Worm (Caenorhabditis elegans) whole organism, L1 larva: Measurements from ENCODE around the gene nucl-1.

Experiments
- C04F5.9 ChIP-seq: sonication (generic microtip); optimal IDR thresholded peaks from 2 replicates; lab custom pipeline; 2016; ENCODE audit warnings: missing genetic modification characterization, missing compliant biosample characterization
- C16A3.4 ChIP-seq: fragments of 150-350 bp; optimal IDR thresholded peaks from 2 replicates; lab custom pipeline; 2014; ENCODE audit warnings: missing biosample characterization, missing genetic modification characterization
- C34B4.2 ChIP-seq: sonication (generic microtip); optimal IDR thresholded peaks from 2 replicates; lab custom pipeline; 2017; ENCODE audit warnings: mild to moderate bottlenecking, missing genetic modification characterization, missing compliant biosample characterization
- blmp-1 ChIP-seq: fragments of 150-350 bp; optimal IDR thresholded peaks from 2 replicates; lab custom pipeline; 2014; ENCODE audit warnings: missing biosample characterization, missing genetic modification characterization
- ceh-82 ChIP-seq, 3 experiments: fragments of 150-350 bp in 1 of 3; sonication (generic microtip) in 2 of 3; optimal IDR thresholded peaks; 2 replicates each; lab custom pipeline; 2014 to 2017; ENCODE audit warnings: missing biosample characterization in 3 of 3, missing genetic modification characterization in 3 of 3
- ceh-90 ChIP-seq: sonication (generic microtip); optimal IDR thresholded peaks from 2 replicates; lab custom pipeline; 2016; ENCODE audit warnings: missing genetic modification characterization, missing compliant biosample characterization
- dpl-1 ChIP-seq, 3 experiments: fragments of 150-350 bp in 2 of 3; sonication (generic microtip) in 1 of 3; optimal IDR thresholded peaks; 2 replicates each; lab custom pipeline; 2014 to 2017; ENCODE audit warnings: missing biosample characterization in 3 of 3, missing genetic modification characterization in 3 of 3, missing genetic modification reagents in 3 of 3
- efl-1 ChIP-seq, 4 experiments: fragments of 150-350 bp; optimal IDR thresholded peaks in 3 of 4; peaks in 1 of 4; 1 replicate in 1 of 4; 2 replicates in 3 of 4; lab custom pipeline; 2014; ENCODE audit warnings: missing biosample characterization in 2 of 4, missing genetic modification characterization in 2 of 4, missing genetic modification reagents in 2 of 4
- elt-2 ChIP-seq: sonication (generic microtip); optimal IDR thresholded peaks from 2 replicates; lab custom pipeline; 2016; ENCODE audit warnings: missing genetic modification characterization, mild to moderate bottlenecking, inconsistent platforms, missing compliant biosample characterization, missing genetic modification reagents
- elt-3 ChIP-seq, 6 experiments: fragments of 150-350 bp in 1 of 6; sonication (generic microtip); optimal IDR thresholded peaks; 2 replicates each; lab custom pipeline; 2017 to 2018; ENCODE audit warnings: missing biosample characterization in 6 of 6, missing genetic modification characterization in 6 of 6, inconsistent platforms in 1 of 6
- fkh-4 ChIP-seq: sonication (generic microtip); optimal IDR thresholded peaks from 2 replicates; lab custom pipeline; 2016; ENCODE audit warnings: missing compliant biosample characterization, missing genetic modification characterization, borderline replicate concordance
- grh-1 ChIP-seq: fragments of 200-800 bp; sonication (Bioruptor generic); IDR thresholded peaks from 2 replicates; pipeline ENCODE4 v1.3.6; 2022; ENCODE audit warnings: missing genetic modification reagents, missing genetic modification characterization, missing compliant biosample characterization
- irx-1 ChIP-seq: sonication (generic microtip); optimal IDR thresholded peaks from 2 replicates; lab custom pipeline; 2016; ENCODE audit warnings: missing genetic modification characterization, missing compliant biosample characterization
- isw-1 ChIP-seq: fragments of 200-800 bp; sonication (Bioruptor generic); IDR thresholded peaks from 2 replicates; pipeline ENCODE4 v1.3.6; 2022; ENCODE audit warnings: missing genetic modification characterization, missing compliant biosample characterization
- lin-13 ChIP-seq: fragments of 150-350 bp; optimal IDR thresholded peaks from 2 replicates; lab custom pipeline; 2014; ENCODE audit warnings: missing biosample characterization, missing genetic modification reagents, missing genetic modification characterization
- lin-14 ChIP-seq: fragments of 200-800 bp; sonication (Bioruptor generic); optimal IDR thresholded peaks from 2 replicates; lab custom pipeline; 2018; ENCODE audit warnings: mild to moderate bottlenecking, missing genetic modification characterization, moderate library complexity, missing compliant biosample characterization
- lin-15B ChIP-seq: fragments of 150-350 bp; sonication (generic microtip); optimal IDR thresholded peaks from 3 replicates; lab custom pipeline; 2014; ENCODE audit warnings: missing biosample characterization, missing genetic modification characterization
- lin-35 ChIP-seq, 2 experiments: fragments of 150-350 bp; optimal IDR thresholded peaks; 2 replicates each; lab custom pipeline; 2014; ENCODE audit warnings: missing biosample characterization in 2 of 2, missing genetic modification characterization in 2 of 2, missing genetic modification reagents in 2 of 2
- lin-39 ChIP-seq: fragments of 150-350 bp; optimal IDR thresholded peaks from 2 replicates; lab custom pipeline; 2014; ENCODE audit warnings: missing biosample characterization, missing genetic modification reagents, missing genetic modification characterization
- lir-3 ChIP-seq: sonication (generic microtip); optimal IDR thresholded peaks from 2 replicates; lab custom pipeline; 2016; ENCODE audit warnings: mild to moderate bottlenecking, missing genetic modification characterization, moderate library complexity, missing compliant biosample characterization; ENCODE audit not compliant: poor library complexity
- lsy-2 ChIP-seq, 2 experiments: fragments of 150-350 bp; optimal IDR thresholded peaks; 2 replicates each; lab custom pipeline; 2014; ENCODE audit warnings: missing biosample characterization in 2 of 2, missing genetic modification characterization in 2 of 2
- mdl-1 ChIP-seq, 2 experiments: fragments of 150-350 bp; optimal IDR thresholded peaks; 2 replicates each; lab custom pipeline; 2014 to 2017; ENCODE audit warnings: missing biosample characterization in 2 of 2, missing genetic modification characterization in 2 of 2, inconsistent platforms in 1 of 2
- mef-2 ChIP-seq: fragments of 150-350 bp; optimal IDR thresholded peaks from 2 replicates; lab custom pipeline; 2014; ENCODE audit warnings: missing biosample characterization, missing genetic modification characterization
- nhr-19 ChIP-seq: fragments of 200-800 bp; sonication (Bioruptor generic); conservative IDR thresholded peaks from 2 replicates; pipeline ENCODE4 v1.3.6; 2022; ENCODE audit warnings: missing genetic modification characterization, missing compliant biosample characterization
- nhr-20 ChIP-seq: sonication (generic microtip); optimal IDR thresholded peaks from 2 replicates; lab custom pipeline; 2016; ENCODE audit warnings: mild to moderate bottlenecking, missing genetic modification characterization, missing compliant biosample characterization
- nhr-71 ChIP-seq: sonication (generic microtip); optimal IDR thresholded peaks from 2 replicates; lab custom pipeline; 2016; ENCODE audit warnings: mild to moderate bottlenecking, missing genetic modification characterization, moderate library complexity, missing compliant biosample characterization
- nhr-76 ChIP-seq: sonication (generic microtip); optimal IDR thresholded peaks from 2 replicates; lab custom pipeline; 2017; ENCODE audit warnings: missing biosample characterization, missing genetic modification characterization
- nhr-77 ChIP-seq: fragments of 150-350 bp; optimal IDR thresholded peaks from 2 replicates; lab custom pipeline; 2014; ENCODE audit warnings: missing biosample characterization, missing genetic modification characterization
- nhr-85 ChIP-seq: sonication (generic microtip); peaks from one replicate; lab custom pipeline; 2016; ENCODE audit warnings: missing genetic modification characterization, inconsistent platforms, missing compliant biosample characterization
- nhr-90 ChIP-seq: sonication (generic microtip); optimal IDR thresholded peaks from 2 replicates; lab custom pipeline; 2016; ENCODE audit warnings: mild to moderate bottlenecking, missing genetic modification characterization, missing compliant biosample characterization; ENCODE audit not compliant: poor library complexity
- pax-3 ChIP-seq: fragments of 200-800 bp; sonication (Bioruptor generic); optimal IDR thresholded peaks from 2 replicates; lab custom pipeline; 2018; ENCODE audit warnings: mild to moderate bottlenecking, missing genetic modification characterization, moderate library complexity, missing compliant biosample characterization
- rnt-1 ChIP-seq: sonication (generic microtip); optimal IDR thresholded peaks from 2 replicates; lab custom pipeline; 2016; ENCODE audit warnings: mild to moderate bottlenecking, missing genetic modification characterization, moderate library complexity, missing compliant biosample characterization
- snu-23 ChIP-seq: sonication (generic microtip); optimal IDR thresholded peaks from 2 replicates; lab custom pipeline; 2016; ENCODE audit warnings: missing genetic modification characterization, missing compliant biosample characterization
- tbx-2 ChIP-seq: sonication (generic microtip); optimal IDR thresholded peaks from 2 replicates; lab custom pipeline; 2016; ENCODE audit warnings: missing genetic modification characterization, missing compliant biosample characterization
- unc-130 ChIP-seq: fragments of 150-350 bp; optimal IDR thresholded peaks from 2 replicates; lab custom pipeline; 2017; ENCODE audit warnings: missing biosample characterization, missing genetic modification characterization, inconsistent platforms
- unc-62 ChIP-seq: fragments of 150-350 bp; optimal IDR thresholded peaks from 2 replicates; lab custom pipeline; 2014; ENCODE audit warnings: missing biosample characterization, missing genetic modification reagents, missing genetic modification characterization
- unc-86 ChIP-seq: sonication (generic microtip); optimal IDR thresholded peaks from 2 replicates; lab custom pipeline; 2016; ENCODE audit warnings: missing genetic modification characterization, missing compliant biosample characterization
- ztf-4 ChIP-seq: fragments of 150-350 bp; optimal IDR thresholded peaks from 2 replicates; lab custom pipeline; 2014; ENCODE audit warnings: missing biosample characterization, missing genetic modification characterization

Gene nucl-1

ce11 chrIV:8301925-8302324 is 12.6 kb upstream of the nucl-1 start:
- peak in 1 of 2 experiments; percentile 45 for TF ChIP-seq lsy-2 (tag; optimal IDR thresholded peaks at IDR 0.05; lab: Kevin White, UChicago)
- peak in 4 of 6 experiments; percentile 17 to 65 (median 36) for TF ChIP-seq elt-3 (tag; optimal IDR thresholded peaks at IDR 0.05; lab: Kevin White, UChicago)
- TF ChIP-seq ceh-82 (tag; optimal IDR thresholded peaks at IDR 0.05; lab: Kevin White, UChicago) = peak in 1 of 3 experiments; percentile 30
- peak in 2 of 3 experiments; percentile 12 to 46 for TF ChIP-seq dpl-1 (GFP tag; optimal IDR thresholded peaks at IDR 0.05; lab: Kevin White, UChicago)
- TF ChIP-seq nhr-85 (tag; lab: Kevin White, UChicago) = peak; percentile 79
- no peak for TF ChIP-seq unc-130 (tag; lab: Kevin White, UChicago)
- TF ChIP-seq nhr-71 (tag; lab: Kevin White, UChicago) = peak; percentile 47
- peak; percentile 5 to 59 for TF ChIP-seq lin-35 (GFP tag; optimal IDR thresholded peaks at IDR 0.05; lab: Kevin White, UChicago)
- no peak for TF ChIP-seq isw-1 (GFP tag; lab: Robert Waterston, UW)
- TF ChIP-seq C34B4.2 (tag; lab: Kevin White, UChicago) = no peak
- TF ChIP-seq nhr-20 = peak; percentile 66
- peak; percentile 71 for TF ChIP-seq blmp-1 (tag; lab: Kevin White, UChicago)
- TF ChIP-seq irx-1 = no peak
- peak; percentile 63 for TF ChIP-seq grh-1
- peak; percentile 16 to 51 for TF ChIP-seq efl-1 (optimal IDR thresholded peaks at IDR 0.05; lab: Kevin White, UChicago)
- peak; percentile 2 to 93 for TF ChIP-seq efl-1 (GFP tag; optimal IDR thresholded peaks at IDR 0.05 in 1 of 2; lab: Kevin White, UChicago)
- TF ChIP-seq snu-23 = peak; percentile 77
- TF ChIP-seq nhr-77 (tag; lab: Kevin White, UChicago) = peak; percentile 14
- TF ChIP-seq lin-14 (GFP tag; lab: Kevin White, UChicago) = peak; percentile 76
- 0 out of 2 replicates have a peak, but pooled peaks have one; percentile 32 for TF ChIP-seq nhr-19 (GFP tag; lab: Robert Waterston, UW)
- TF ChIP-seq fkh-4 = no peak
- peak; percentile 27 for TF ChIP-seq tbx-2
- peak; percentile 20 for TF ChIP-seq nhr-90

ce11 chrIV:8300468-8300867 is 11.1 kb upstream of the nucl-1 start, which contains the start of gene F35H10.5:
Gene F35H10.5, plus strand, starts transcription at chrIV:8300768.
- no peak for TF ChIP-seq lir-3
- no peak for TF ChIP-seq lin-39
- no peak for TF ChIP-seq efl-1 (optimal IDR thresholded peaks at IDR 0.05; lab: Kevin White, UChicago)
- TF ChIP-seq efl-1 (GFP tag; optimal IDR thresholded peaks at IDR 0.05 in 1 of 2; lab: Kevin White, UChicago) = peak in 1 of 2 experiments; percentile 73
- TF ChIP-seq pax-3 = no peak

- no peak for TF ChIP-seq nhr-76 (tag; lab: Kevin White, UChicago)
- no peak for TF ChIP-seq mef-2 (tag; lab: Kevin White, UChicago)
- no peak for TF ChIP-seq ceh-90 (tag; lab: Kevin White, UChicago)
- no peak for TF ChIP-seq C04F5.9 (tag; lab: Kevin White, UChicago)
- TF ChIP-seq rnt-1 (tag; lab: Kevin White, UChicago) = no peak
- no peak for TF ChIP-seq C16A3.4
- no peak for TF ChIP-seq mdl-1 (tag; optimal IDR thresholded peaks at IDR 0.05; lab: Kevin White, UChicago)
- no peak for TF ChIP-seq nhr-90
- no peak for TF ChIP-seq lin-14 (GFP tag; lab: Kevin White, UChicago)
- no peak for TF ChIP-seq lin-15B (tag; lab: Kevin White, UChicago)
- no peak for TF ChIP-seq lsy-2 (tag; optimal IDR thresholded peaks at IDR 0.05; lab: Kevin White, UChicago)
- TF ChIP-seq lin-13 (GFP tag; lab: Kevin White, UChicago) = no peak
- no peak for TF ChIP-seq elt-2
- TF ChIP-seq ztf-4 (tag; lab: Kevin White, UChicago) = no peak
- no peak for TF ChIP-seq unc-62 (GFP tag; lab: Kevin White, UChicago)
- TF ChIP-seq unc-86 (tag; lab: Kevin White, UChicago) = no peak
- no peak for TF ChIP-seq nhr-77 (tag; lab: Kevin White, UChicago)
- no peak for TF ChIP-seq snu-23
- TF ChIP-seq tbx-2 = no peak
- TF ChIP-seq, all 84 proteins: peak for 0
Observed at ce11 chrIV:8299636-8300035, 10.3 kb upstream of the nucl-1 start, which contains the start of gene F35H10.6. Gene F35H10.6, plus strand, starts transcription at chrIV:8299936.
